Fruit fly (Drosophila melanogaster) whole organism, embryonic: ENCODE measurements around the gene CG15429.

Experiments used
- Abd-B ChIP-seq: fragments of 200-800 bp; sonication (Bioruptor generic); optimal IDR thresholded peaks from 2 replicates; lab custom pipeline; 2018; ENCODE audit warnings: missing biosample characterization, mild to moderate bottlenecking, missing genetic modification characterization, moderate library complexity
- CG12659 ChIP-seq: fragments of 200-800 bp; sonication (Bioruptor generic); optimal IDR thresholded peaks from 3 replicates; lab custom pipeline; 2017; ENCODE audit warnings: mild to moderate bottlenecking, missing biosample characterization, missing genetic modification reagents, missing genetic modification characterization
- CG17328 ChIP-seq: fragments of 200-800 bp; sonication (Bioruptor generic); IDR thresholded peaks from 2 replicates; pipeline ENCODE4 v1.3.6; 2022; ENCODE audit warnings: missing biosample characterization, missing genetic modification characterization
- CG2199 ChIP-seq: fragments of 200-800 bp; sonication (Bioruptor generic); IDR thresholded peaks from 3 replicates; pipeline ENCODE4 v1.3.6; 2022; ENCODE audit warnings: missing biosample characterization, missing genetic modification characterization
- CG2712 ChIP-seq: fragments of 200-800 bp; optimal IDR thresholded peaks from 3 replicates; lab custom pipeline; 2019; ENCODE audit warnings: missing biosample characterization, mild to moderate bottlenecking, missing genetic modification characterization, moderate library complexity
- CG2889 ChIP-seq: fragments of 200-800 bp; sonication (Bioruptor generic); IDR thresholded peaks from 3 replicates; pipeline ENCODE4 v1.3.6; 2022; ENCODE audit warnings: missing biosample characterization, missing genetic modification characterization
- CG31224 ChIP-seq: fragments of 200-800 bp; sonication (Bioruptor generic); IDR thresholded peaks from 2 replicates; pipeline ENCODE4 v1.3.6; 2022; ENCODE audit warnings: missing biosample characterization, missing genetic modification characterization
- CG34224 ChIP-seq: fragments of 200-800 bp; sonication (Bioruptor generic); IDR thresholded peaks from 3 replicates; pipeline ENCODE4 v1.3.6; 2022; ENCODE audit warnings: missing biosample characterization, missing genetic modification characterization; ENCODE audit not compliant: partially characterized antibody
- CG3726 ChIP-seq: fragments of 200-800 bp; sonication (Bioruptor generic); IDR thresholded peaks from 3 replicates; pipeline ENCODE4, ENCODE4 v1.3.6; 2022; ENCODE audit warnings: missing biosample characterization, missing genetic modification characterization
- CG4360 ChIP-seq: fragments of 200-800 bp; sonication (Bioruptor generic); IDR thresholded peaks from 2 replicates; pipeline ENCODE4 v1.3.6; 2022; ENCODE audit warnings: missing biosample characterization, missing genetic modification characterization
- CG8924 ChIP-seq: fragments of 200-800 bp; optimal IDR thresholded peaks from 3 replicates; lab custom pipeline; 2019; ENCODE audit warnings: missing biosample characterization, mild to moderate bottlenecking, missing genetic modification characterization, moderate library complexity
- CoRest ChIP-seq: fragments of 200-800 bp; sonication (Bioruptor generic); optimal IDR thresholded peaks from 3 replicates; lab custom pipeline; 2018; ENCODE audit warnings: missing biosample characterization, mild to moderate bottlenecking, missing genetic modification characterization, moderate library complexity
- D ChIP-seq, 2 experiments: fragments of 200-800 bp in 1 of 2; fragments of >200 bp in 1 of 2; sonication (Bioruptor generic) in 1 of 2; optimal IDR thresholded peaks; 2 replicates in 1 of 2; 3 replicates in 1 of 2; lab custom pipeline; 2017; ENCODE audit warnings: mild to moderate bottlenecking in 1 of 2, missing biosample characterization in 1 of 2, missing genetic modification characterization in 1 of 2, missing genetic modification reagents in 1 of 2
- Kr ChIP-seq: fragments of 200-800 bp; sonication (Bioruptor generic); optimal IDR thresholded peaks from 2 replicates; lab custom pipeline; 2017; ENCODE audit warnings: missing biosample characterization, mild to moderate bottlenecking, missing genetic modification characterization
- Lhr ChIP-seq: fragments of 200-800 bp; sonication (Bioruptor generic); optimal IDR thresholded peaks from 3 replicates; lab custom pipeline; 2017; ENCODE audit warnings: mild to moderate bottlenecking, missing biosample characterization, missing genetic modification reagents, missing genetic modification characterization
- MTF-1 ChIP-seq: fragments of 200-800 bp; sonication (Bioruptor generic); optimal IDR thresholded peaks from 2 replicates; lab custom pipeline; 2018; ENCODE audit warnings: missing biosample characterization, mild to moderate bottlenecking, missing genetic modification characterization, borderline replicate concordance
- Nf-YB ChIP-seq: fragments of 200-800 bp; sonication (Bioruptor generic); optimal IDR thresholded peaks from 3 replicates; lab custom pipeline; 2019; ENCODE audit warnings: missing biosample characterization, mild to moderate bottlenecking, missing genetic modification characterization, moderate library complexity
- Nf-YC ChIP-seq: fragments of 200-800 bp; optimal IDR thresholded peaks from 3 replicates; lab custom pipeline; 2019; ENCODE audit warnings: missing biosample characterization, mild to moderate bottlenecking, missing genetic modification characterization, moderate library complexity
- Opbp ChIP-seq: fragments of 200-800 bp; sonication (Bioruptor generic); IDR thresholded peaks from 3 replicates; pipeline ENCODE4 v1.3.6; 2022; ENCODE audit warnings: missing biosample characterization, missing genetic modification characterization; ENCODE audit not compliant: partially characterized antibody
- Scr ChIP-seq: fragments of 200-800 bp; sonication (Bioruptor generic); IDR thresholded peaks from 2 replicates; pipeline ENCODE4 v1.3.6; 2022; ENCODE audit warnings: missing biosample characterization, missing genetic modification characterization; ENCODE audit not compliant: partially characterized antibody
- Sry-β ChIP-seq: fragments of 200-800 bp; sonication (Bioruptor generic); optimal IDR thresholded peaks from 2 replicates; lab custom pipeline; 2018; ENCODE audit warnings: missing biosample characterization, mild to moderate bottlenecking, missing genetic modification characterization, moderate library complexity
- Xbp1 ChIP-seq: fragments of 200-800 bp; sonication (Bioruptor generic); optimal IDR thresholded peaks from 3 replicates; lab custom pipeline; 2016; ENCODE audit warnings: missing biosample characterization, mild to moderate bottlenecking, missing genetic modification characterization
- aop ChIP-seq: fragments of 200-800 bp; sonication (Bioruptor generic); IDR thresholded peaks from 2 replicates; pipeline ENCODE4 v1.3.6; 2022; ENCODE audit warnings: missing biosample characterization, missing genetic modification characterization
- cg ChIP-seq: fragments of 200-800 bp; sonication (Bioruptor generic); optimal IDR thresholded peaks from 3 replicates; lab custom pipeline; 2019; ENCODE audit warnings: missing biosample characterization, mild to moderate bottlenecking, missing genetic modification characterization, moderate library complexity
- exex ChIP-seq: fragments of 200-800 bp; sonication (Bioruptor generic); optimal IDR thresholded peaks from 4 replicates; lab custom pipeline; 2018; ENCODE audit warnings: missing biosample characterization, mild to moderate bottlenecking, missing genetic modification characterization, moderate library complexity
- grau ChIP-seq: fragments of 200-800 bp; optimal IDR thresholded peaks from 3 replicates; lab custom pipeline; 2019; ENCODE audit warnings: missing biosample characterization, mild to moderate bottlenecking, missing genetic modification characterization, moderate library complexity
- hbn ChIP-seq: fragments of 200-800 bp; sonication (Bioruptor generic); IDR thresholded peaks from 2 replicates; pipeline ENCODE4 v1.3.6; 2022; ENCODE audit warnings: missing biosample characterization, missing genetic modification characterization; ENCODE audit not compliant: partially characterized antibody
- hkb ChIP-seq, 2 experiments: fragments of 200-800 bp in 1 of 2; fragments of >200 bp in 1 of 2; sonication (Bioruptor generic) in 1 of 2; IDR thresholded peaks in 1 of 2; optimal IDR thresholded peaks in 1 of 2; 2 replicates each; pipeline versions ENCODE4 v1.3.6 to Lab custom; 2017 to 2022; ENCODE audit warnings: missing biosample characterization in 1 of 2, missing genetic modification characterization in 1 of 2
- insv ChIP-seq, 2 experiments: fragments of 200-800 bp; sonication (Bioruptor generic); optimal IDR thresholded peaks; 3 replicates each; lab custom pipeline; 2016 to 2018; ENCODE audit warnings: missing biosample characterization in 2 of 2, missing genetic modification characterization in 2 of 2
- lov ChIP-seq, 2 experiments: fragments of 200-800 bp in 1 of 2; fragments of >200 bp in 1 of 2; sonication (Bioruptor generic) in 1 of 2; IDR thresholded peaks in 1 of 2; optimal IDR thresholded peaks in 1 of 2; 2 replicates in 1 of 2; 3 replicates in 1 of 2; pipeline versions ENCODE4 v1.3.6 to Lab custom; 2017 to 2022; ENCODE audit warnings: missing biosample characterization in 1 of 2, missing genetic modification characterization in 1 of 2
- nerfin-1 ChIP-seq: fragments of 200-800 bp; sonication (Bioruptor generic); optimal IDR thresholded peaks from 3 replicates; lab custom pipeline; 2019; ENCODE audit warnings: missing biosample characterization, mild to moderate bottlenecking, missing genetic modification characterization, moderate library complexity
- onecut ChIP-seq: fragments of 200-800 bp; sonication (Bioruptor generic); IDR thresholded peaks from 2 replicates; pipeline ENCODE4 v1.3.6; 2022; ENCODE audit warnings: missing biosample characterization, missing genetic modification characterization
- pita ChIP-seq: fragments of 200-800 bp; sonication (Bioruptor generic); optimal IDR thresholded peaks from 2 replicates; lab custom pipeline; 2017; ENCODE audit warnings: missing biosample characterization, mild to moderate bottlenecking, missing genetic modification characterization
- pnt ChIP-seq: fragments of 200-800 bp; sonication (Bioruptor generic); optimal IDR thresholded peaks from 3 replicates; lab custom pipeline; 2016; ENCODE audit warnings: missing biosample characterization, missing genetic modification characterization
- pros ChIP-seq: fragments of 200-800 bp; sonication (Bioruptor generic); optimal IDR thresholded peaks from 3 replicates; lab custom pipeline; 2019; ENCODE audit warnings: missing biosample characterization, mild to moderate bottlenecking, missing genetic modification characterization, moderate library complexity
- run ChIP-seq: fragments of 200-800 bp; sonication (Bioruptor generic); optimal IDR thresholded peaks from 3 replicates; lab custom pipeline; 2018; ENCODE audit warnings: missing biosample characterization, mild to moderate bottlenecking, missing genetic modification characterization
- scrt ChIP-seq: fragments of 200-800 bp; sonication (Bioruptor generic); optimal IDR thresholded peaks from 2 replicates; lab custom pipeline; 2018; ENCODE audit warnings: missing biosample characterization, mild to moderate bottlenecking, missing genetic modification characterization, moderate library complexity
- sd ChIP-seq: fragments of 200-800 bp; sonication (Bioruptor generic); optimal IDR thresholded peaks from 3 replicates; lab custom pipeline; 2018; ENCODE audit warnings: missing biosample characterization, mild to moderate bottlenecking, missing genetic modification characterization, moderate library complexity
- so ChIP-seq: fragments of 200-800 bp; sonication (Bioruptor generic); IDR thresholded peaks from 3 replicates; pipeline ENCODE4 v1.3.6; 2022; ENCODE audit warnings: missing biosample characterization, missing genetic modification characterization
- sr ChIP-seq: fragments of 200-800 bp; sonication (Bioruptor generic); IDR thresholded peaks from 3 replicates; pipeline ENCODE4 v1.3.6; 2022; ENCODE audit warnings: missing biosample characterization, missing genetic modification characterization
- vnd ChIP-seq: fragments of 200-800 bp; sonication (Bioruptor generic); IDR thresholded peaks from 3 replicates; pipeline ENCODE4 v1.3.6; 2022; ENCODE audit warnings: missing biosample characterization, missing genetic modification characterization; ENCODE audit not compliant: partially characterized antibody
- z ChIP-seq: fragments of 200-800 bp; sonication (Bioruptor generic); IDR thresholded peaks from 3 replicates; pipeline ENCODE4 v1.3.6; 2022; ENCODE audit warnings: missing biosample characterization, missing genetic modification characterization
- zfh1 ChIP-seq: fragments of 200-800 bp; sonication (Bioruptor generic); IDR thresholded peaks from 3 replicates; pipeline ENCODE4 v1.3.6; 2022; ENCODE audit warnings: missing biosample characterization, missing genetic modification characterization
- zfh2 ChIP-seq: fragments of 200-800 bp; sonication (Bioruptor generic); optimal IDR thresholded peaks from 2 replicates; lab custom pipeline; 2016; ENCODE audit warnings: missing biosample characterization, missing genetic modification characterization

CG15429 gene

DNA sequence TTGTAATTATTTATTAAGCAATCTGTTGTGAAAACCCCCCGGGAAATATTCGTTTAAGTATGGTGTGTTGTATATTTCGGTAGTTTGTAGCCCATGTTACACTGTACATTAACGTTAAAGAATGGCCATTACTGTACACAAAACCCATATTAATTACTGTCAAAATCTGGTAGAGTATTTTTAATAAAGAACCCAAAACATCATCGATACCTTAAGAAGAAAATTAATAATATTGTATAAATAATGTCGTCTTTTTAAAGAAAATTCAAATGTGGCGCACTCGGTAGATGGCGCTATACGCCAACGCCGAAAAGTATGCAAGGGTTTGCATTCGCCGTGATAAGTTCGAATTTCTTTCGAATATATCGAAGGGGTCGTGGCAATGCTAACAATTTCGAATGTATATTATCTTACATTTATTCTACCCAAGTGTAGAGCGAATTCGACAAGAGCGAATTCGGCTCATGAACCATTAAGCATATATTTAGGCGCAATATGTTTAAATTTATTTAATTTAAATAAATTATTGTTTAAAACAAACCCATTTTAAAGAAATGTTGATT, 7.1 kb upstream of the CG15429 start (continued):
- TF ChIP-seq grau (tag; lab: Kevin White, UChicago) (peak; percentile 15), CG2712 (tag; lab: Kevin White, UChicago) (peak; percentile 25), CoRest (tag; lab: Kevin White, UChicago) (peak; percentile 25), pita (GFP tag; lab: Kevin White, UChicago) (peak; percentile 92), exex (tag; lab: Kevin White, UChicago) (no peak), Opbp (peak; percentile 47; the same call in 1 of the 3 replicates), pros (GFP tag; lab: Kevin White, UChicago) (peak; percentile 92), CG12659 (peak; percentile 8), Lhr (GFP tag; lab: Kevin White, UChicago) (peak; percentile 77), sd (tag; lab: Kevin White, UChicago) (peak; percentile 10), Scr (GFP tag; lab: Robert Waterston, UW) (peak; percentile 17; the same call in 1 of the 2 replicates), aop (GFP tag; lab: Robert Waterston, UW) (no peak), insv (GFP tag; optimal IDR thresholded peaks at IDR 0.05; lab: Kevin White, UChicago) (peak in 1 of 2 experiments; percentile 56), zfh1 (GFP tag; lab: Robert Waterston, UW) (peak; percentile 45; the same call in 1 of the 3 replicates)

DNA sequence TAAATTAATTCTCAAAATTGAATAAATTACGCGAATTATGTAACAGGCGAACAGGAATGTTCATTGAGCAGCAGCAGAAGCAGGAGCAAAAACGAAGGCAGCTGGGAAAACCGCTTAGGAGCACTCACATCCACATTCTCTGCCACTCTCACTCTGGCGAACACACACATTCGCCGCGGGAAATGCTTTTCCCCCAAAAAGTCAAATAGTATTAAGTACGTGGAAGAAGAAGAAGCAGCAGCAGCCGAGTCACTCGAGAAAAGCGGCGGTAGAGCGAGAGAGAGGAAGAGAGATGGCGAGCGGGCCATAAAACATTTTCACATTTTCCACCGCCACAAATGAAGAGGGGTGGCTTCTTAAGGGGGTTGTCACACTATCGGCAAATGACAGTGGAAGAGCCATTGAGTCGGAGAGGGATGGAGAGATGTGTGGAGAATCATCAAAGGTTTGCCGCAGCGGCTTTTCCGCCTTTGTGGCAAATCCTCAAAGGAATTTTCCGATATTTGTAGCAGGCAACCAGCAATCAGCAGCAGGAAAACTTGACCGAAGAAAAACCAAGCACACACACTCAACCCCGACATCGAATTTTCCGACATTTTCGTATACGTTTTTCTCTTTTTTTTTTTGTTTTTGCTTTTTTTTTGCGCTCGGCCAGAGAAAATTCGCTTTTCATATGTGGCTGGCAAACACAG, 6.0 kb upstream of the CG15429 start:
- TF ChIP-seq Sry-β (GFP tag; lab: Kevin White, UChicago), result no peak
- TF ChIP-seq so (GFP tag; lab: Robert Waterston, UW), result peak; percentile 30; the same call in 1 of the 3 replicates
- TF ChIP-seq CG8924 (tag; lab: Kevin White, UChicago), result peak; percentile 51
- peak; percentile 97 for TF ChIP-seq CG31224
- TF ChIP-seq Xbp1 (GFP tag; lab: Kevin White, UChicago), result no peak
- peak; percentile 57; the same call in 1 of the 3 replicates for TF ChIP-seq CG34224 (GFP tag; lab: Robert Waterston, UW)
- peak; percentile 69 for TF ChIP-seq run (tag; lab: Kevin White, UChicago)
- peak; percentile 28; the same call in 1 of the 2 replicates for TF ChIP-seq hbn (GFP tag; lab: Robert Waterston, UW)
- TF ChIP-seq CG17328 (GFP tag; lab: Robert Waterston, UW), result no peak
- peak; percentile 100 for TF ChIP-seq pros (GFP tag; lab: Kevin White, UChicago)
- no peak for TF ChIP-seq CG3726 (GFP tag; lab: Robert Waterston, UW)
- TF ChIP-seq z (GFP tag; lab: Robert Waterston, UW), result peak; percentile 86; the same call in 2 of the 3 replicates
- no peak for TF ChIP-seq lov (optimal IDR thresholded peaks at IDR 0.05; lab: Kevin White, UChicago)
- peak; percentile 75; the same call in 1 of the 3 replicates for TF ChIP-seq lov (GFP tag; IDR thresholded peaks at IDR 0.05; lab: Robert Waterston, UW)
- TF ChIP-seq Kr (GFP tag; lab: Kevin White, UChicago), result peak; percentile 73
- TF ChIP-seq sr (GFP tag; lab: Robert Waterston, UW), result no peak
- TF ChIP-seq cg (GFP tag; lab: Kevin White, UChicago), result peak; percentile 59
- TF ChIP-seq scrt, result peak; percentile 24
- TF ChIP-seq Nf-YB (GFP tag; lab: Kevin White, UChicago), result peak; percentile 30
- no peak for TF ChIP-seq zfh2 (GFP tag; lab: Kevin White, UChicago)
- TF ChIP-seq vnd, result 0 out of 3 replicates have a peak, but pooled peaks have one; percentile 30
- no peak for TF ChIP-seq CG2889
- peak; percentile 18 for TF ChIP-seq Abd-B (GFP tag; lab: Kevin White, UChicago)
- peak; percentile 62 for TF ChIP-seq Nf-YC (tag; lab: Kevin White, UChicago)
- peak; percentile 88 for TF ChIP-seq onecut (GFP tag; lab: Robert Waterston, UW)
- 0 out of 2 replicates have a peak, but pooled peaks have one; percentile 6 for TF ChIP-seq CG4360
- TF ChIP-seq pnt (GFP tag; lab: Kevin White, UChicago), result no peak
- peak; percentile 86 for TF ChIP-seq nerfin-1 (tag; lab: Kevin White, UChicago)
- no peak for TF ChIP-seq MTF-1 (GFP tag; lab: Kevin White, UChicago)
- TF ChIP-seq CG2199, result peak; percentile 57; the same call in 2 of the 3 replicates
- no peak for TF ChIP-seq hkb (optimal IDR thresholded peaks at IDR 0.05; lab: Kevin White, UChicago)
- no peak for TF ChIP-seq hkb (GFP tag; IDR thresholded peaks at IDR 0.05; lab: Robert Waterston, UW)
- TF ChIP-seq D (optimal IDR thresholded peaks at IDR 0.05; lab: Kevin White, UChicago), result peak; percentile 28
- TF ChIP-seq D (GFP tag; optimal IDR thresholded peaks at IDR 0.05; lab: Kevin White, UChicago), result no peak
